Worm (Caenorhabditis elegans) whole organism, mixed stage, embryonic: Measurements from ENCODE around the gene F41G3.19.

Experiments
- ces-1 ChIP-seq: fragments of 150-350 bp; optimal IDR thresholded peaks from 2 replicates; lab custom pipeline; 2014; ENCODE audit warnings: missing biosample characterization, missing genetic modification reagents, missing genetic modification characterization
- snpc-4 ChIP-seq: fragments of 150-350 bp; optimal IDR thresholded peaks from 2 replicates; lab custom pipeline; 2014; ENCODE audit warnings: missing biosample characterization, missing genetic modification characterization

DNA sequence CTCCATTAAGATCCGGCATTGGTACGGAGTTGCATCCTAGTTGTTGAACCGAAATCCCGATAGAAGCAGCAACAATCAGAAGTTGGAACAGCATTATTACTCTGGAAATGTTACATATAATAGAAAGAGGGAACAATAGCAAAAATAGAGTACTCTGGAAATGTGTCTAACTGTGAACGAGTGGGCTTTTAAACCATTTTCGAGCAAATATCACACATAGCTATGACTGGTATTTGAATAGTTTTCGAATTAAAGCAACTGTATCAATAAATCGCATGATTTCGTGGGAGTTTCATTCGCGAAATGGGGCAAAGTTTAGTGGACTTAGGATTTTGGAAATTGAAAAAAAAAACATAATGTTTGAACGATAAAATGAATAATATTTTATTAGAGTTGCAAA, 2.5 kb downstream of the F41G3.19 start, which contains the start of gene F41G3.10:
- no peak for TF ChIP-seq ces-1 (GFP tag; lab: Kevin White, UChicago)
- TF ChIP-seq snpc-4 (tag; lab: Kevin White, UChicago) = no peak
